Worm (Caenorhabditis elegans) whole organism, young adult: Measurements from ENCODE around the gene B0001.4.
A peak's percentile ranks its signal among the peaks of the same experiment; 100 is the strongest.

Source experiments
- B0035.1 ChIP-seq: sonication (generic microtip); optimal IDR thresholded peaks from 2 replicates; lab custom pipeline; 2016; ENCODE audit warnings: missing genetic modification characterization, mild to moderate bottlenecking, missing compliant biosample characterization, missing genotype, missing genetic modification reagents
- F23B12.7 ChIP-seq: sonication (generic microtip); optimal IDR thresholded peaks from 2 replicates; lab custom pipeline; 2017; ENCODE audit warnings: missing genetic modification characterization, mild to moderate bottlenecking, missing compliant biosample characterization, antibody characterized with exemption, moderate library complexity; ENCODE audit not compliant: insufficient read depth
- F37B4.10 ChIP-seq: fragments of 200-800 bp; sonication (Bioruptor generic); IDR thresholded peaks from 2 replicates; pipeline ENCODE4 v1.3.6; 2022; ENCODE audit warnings: missing genetic modification characterization, missing compliant biosample characterization
- K11D2.4 ChIP-seq: fragments of 200-800 bp; sonication (Bioruptor generic); IDR thresholded peaks from 2 replicates; pipeline ENCODE4 v1.3.6; 2022; ENCODE audit warnings: missing genetic modification reagents, missing genetic modification characterization, missing compliant biosample characterization
- T26A5.8 ChIP-seq: sonication (generic microtip); optimal IDR thresholded peaks from 2 replicates; lab custom pipeline; 2016; ENCODE audit warnings: missing genetic modification characterization, missing compliant biosample characterization
- Y53G8AR.9 ChIP-seq: fragments of 200-800 bp; sonication (Bioruptor generic); conservative IDR thresholded peaks from 2 replicates; pipeline ENCODE4 v1.3.6; 2022; ENCODE audit warnings: missing genetic modification reagents, missing genetic modification characterization, missing compliant biosample characterization
- Y56A3A.18 ChIP-seq: fragments of 200-800 bp; sonication (Bioruptor generic); IDR thresholded peaks from 2 replicates; pipeline ENCODE4 v1.3.6; 2022; ENCODE audit warnings: missing genetic modification reagents, missing genetic modification characterization, missing compliant biosample characterization
- Y67H2A.10 ChIP-seq: fragments of 200-800 bp; sonication (Bioruptor generic); conservative IDR thresholded peaks from 2 replicates; pipeline ENCODE4 v1.3.6; 2022; ENCODE audit warnings: missing genetic modification reagents, missing genetic modification characterization, missing compliant biosample characterization
- Y79H2A.3 ChIP-seq: fragments of 200-800 bp; sonication (Bioruptor generic); conservative IDR thresholded peaks from 2 replicates; pipeline ENCODE4 v1.3.6; 2022; ENCODE audit warnings: missing genetic modification reagents, missing genetic modification characterization, missing compliant biosample characterization
- ama-1 ChIP-seq, 3 experiments: fragments of 150-350 bp in 1 of 3; sonication (generic microtip) in 2 of 3; optimal IDR thresholded peaks; 2 replicates each; lab custom pipeline; 2014 to 2018; ENCODE audit warnings: missing biosample characterization in 2 of 3, missing genetic modification characterization in 2 of 3, missing genetic modification reagents in 2 of 3
- atf-7 ChIP-seq: sonication (generic microtip); optimal IDR thresholded peaks from 2 replicates; lab custom pipeline; 2017; ENCODE audit warnings: mild to moderate bottlenecking, missing genetic modification characterization, missing compliant biosample characterization
- attf-6 ChIP-seq: fragments of 200-800 bp; sonication (Bioruptor generic); IDR thresholded peaks from 2 replicates; pipeline ENCODE4 v1.3.6; 2022; ENCODE audit warnings: missing genetic modification reagents, missing genetic modification characterization, missing compliant biosample characterization
- bed-1 ChIP-seq: fragments of 200-800 bp; sonication (Bioruptor generic); IDR thresholded peaks from 2 replicates; pipeline ENCODE4 v1.3.6; 2022; ENCODE audit warnings: missing genetic modification reagents, missing genetic modification characterization, missing compliant biosample characterization
- ceh-40 ChIP-seq: fragments of 200-800 bp; sonication (Bioruptor generic); IDR thresholded peaks from 2 replicates; pipeline ENCODE4 v1.3.6; 2022; ENCODE audit warnings: missing genetic modification characterization, missing compliant biosample characterization
- chd-7 ChIP-seq: sonication (generic microtip); optimal IDR thresholded peaks from 2 replicates; lab custom pipeline; 2016; ENCODE audit warnings: mild to moderate bottlenecking, missing genetic modification characterization, moderate library complexity, missing compliant biosample characterization
- dpff-1 ChIP-seq: sonication (generic microtip); optimal IDR thresholded peaks from 2 replicates; lab custom pipeline; 2017; ENCODE audit warnings: mild to moderate bottlenecking, missing genetic modification characterization, missing compliant biosample characterization
- egrh-3 ChIP-seq: fragments of 200-800 bp; sonication (Bioruptor generic); IDR thresholded peaks from 2 replicates; pipeline ENCODE4 v1.3.6; 2022; ENCODE audit warnings: missing genetic modification reagents, missing genetic modification characterization, missing compliant biosample characterization
- ets-4 ChIP-seq: fragments of 200-800 bp; sonication (Bioruptor generic); optimal IDR thresholded peaks from 2 replicates; lab custom pipeline; 2018; ENCODE audit warnings: mild to moderate bottlenecking, missing genetic modification characterization, missing compliant biosample characterization
- hlh-26 ChIP-seq: fragments of 200-800 bp; sonication (Bioruptor generic); conservative IDR thresholded peaks from 2 replicates; pipeline ENCODE4 v1.3.6; 2022; ENCODE audit warnings: missing genetic modification reagents, missing genetic modification characterization, missing compliant biosample characterization
- hmg-20 ChIP-seq: fragments of 200-800 bp; sonication (Bioruptor generic); IDR thresholded peaks from 2 replicates; pipeline ENCODE4 v1.3.6; 2022; ENCODE audit warnings: missing genetic modification reagents, missing genetic modification characterization, missing compliant biosample characterization
- lag-1 ChIP-seq: fragments of 200-800 bp; sonication (Bioruptor generic); IDR thresholded peaks from 2 replicates; pipeline ENCODE4 v1.3.6; 2022; ENCODE audit warnings: missing genetic modification reagents, missing genetic modification characterization, missing compliant biosample characterization
- lin-40 ChIP-seq: sonication (generic microtip); optimal IDR thresholded peaks from 2 replicates; lab custom pipeline; 2016; ENCODE audit warnings: missing genetic modification characterization, mild to moderate bottlenecking, missing compliant biosample characterization, missing genotype, missing genetic modification reagents
- lsy-27 ChIP-seq: sonication (generic microtip); optimal IDR thresholded peaks from 2 replicates; lab custom pipeline; 2017; ENCODE audit warnings: missing genetic modification characterization, mild to moderate bottlenecking, missing compliant biosample characterization, antibody characterized with exemption, missing genotype, borderline replicate concordance; ENCODE audit not compliant: insufficient read depth
- madf-10 ChIP-seq: sonication (generic microtip); optimal IDR thresholded peaks from 2 replicates; lab custom pipeline; 2016; ENCODE audit warnings: mild to moderate bottlenecking, missing genetic modification characterization, missing compliant biosample characterization
- mes-4 ChIP-seq: sonication (generic microtip); optimal IDR thresholded peaks from 2 replicates; lab custom pipeline; 2016; ENCODE audit warnings: missing genotype, missing genetic modification characterization, missing compliant biosample characterization
- nhr-27 ChIP-seq: fragments of 200-800 bp; sonication (Bioruptor generic); optimal IDR thresholded peaks from 2 replicates; lab custom pipeline; 2018; ENCODE audit warnings: mild to moderate bottlenecking, missing genetic modification characterization, moderate library complexity, missing compliant biosample characterization
- pbrm-1 ChIP-seq: fragments of 200-800 bp; sonication (Bioruptor generic); IDR thresholded peaks from 2 replicates; pipeline ENCODE4 v1.3.6; 2022; ENCODE audit warnings: missing genetic modification reagents, missing genetic modification characterization, missing compliant biosample characterization
- repo-1 ChIP-seq: sonication (generic microtip); optimal IDR thresholded peaks from 2 replicates; lab custom pipeline; 2017; ENCODE audit warnings: mild to moderate bottlenecking, missing genetic modification characterization, missing compliant biosample characterization
- sea-2 ChIP-seq: fragments of 200-800 bp; sonication (Bioruptor generic); IDR thresholded peaks from 2 replicates; pipeline ENCODE4 v1.3.6; 2022; ENCODE audit warnings: missing genetic modification characterization, missing compliant biosample characterization
- snpc-1.3 ChIP-seq: sonication (generic microtip); optimal IDR thresholded peaks from 2 replicates; lab custom pipeline; 2017; ENCODE audit warnings: missing genetic modification characterization, mild to moderate bottlenecking, missing compliant biosample characterization, antibody characterized with exemption, moderate library complexity, missing genotype, missing genetic modification reagents; ENCODE audit not compliant: insufficient read depth
- tlf-1 ChIP-seq: fragments of 200-800 bp; sonication (Bioruptor generic); optimal IDR thresholded peaks from 2 replicates; lab custom pipeline; 2018; ENCODE audit warnings: mild to moderate bottlenecking, missing genetic modification characterization, missing compliant biosample characterization
- zfh-2 ChIP-seq: fragments of 200-800 bp; sonication (Bioruptor generic); conservative IDR thresholded peaks from 2 replicates; pipeline ENCODE4 v1.3.6; 2022; ENCODE audit warnings: missing genetic modification reagents, missing genetic modification characterization, missing compliant biosample characterization
- ztf-22 ChIP-seq: fragments of 200-800 bp; sonication (Bioruptor generic); optimal IDR thresholded peaks from 2 replicates; lab custom pipeline; 2018; ENCODE audit warnings: mild to moderate bottlenecking, missing genetic modification characterization, moderate library complexity, missing compliant biosample characterization
- ztf-25 ChIP-seq: fragments of 200-800 bp; sonication (Bioruptor generic); IDR thresholded peaks from 2 replicates; pipeline ENCODE4 v1.3.6; 2022; ENCODE audit warnings: missing genetic modification reagents, missing genetic modification characterization, missing compliant biosample characterization

Gene B0001.4

DNA sequence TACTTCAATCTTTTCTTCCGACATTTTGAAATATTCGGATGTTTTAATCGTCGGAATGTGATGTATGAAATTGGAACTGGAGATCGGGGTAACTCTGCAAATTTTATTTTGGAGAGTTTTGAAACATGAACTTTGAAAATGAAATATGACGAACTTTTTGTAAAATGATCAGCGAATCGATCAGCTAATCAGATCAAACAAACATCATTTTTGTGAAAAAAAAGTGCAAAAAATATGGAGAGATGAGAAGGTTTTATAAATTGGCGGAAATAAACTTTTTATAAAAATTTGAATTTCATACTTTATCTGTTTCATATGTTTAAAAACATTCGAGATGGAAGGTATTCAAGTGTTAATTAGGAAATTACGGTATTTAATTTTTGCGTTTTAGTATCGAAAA lies 26.5 kb downstream of the B0001.4 start, which contains the start of gene dlc-2:
TSS of gene dlc-2 (minus strand) at position 101 of the 400 bp plus-strand sequence.
- TF ChIP-seq egrh-3 (no peak), ets-4 (GFP tag; lab: Kevin White, UChicago) (no peak), Y67H2A.10 (GFP tag; lab: Robert Waterston, UW) (no peak), snpc-1.3 (no peak), Y56A3A.18 (GFP tag; lab: Robert Waterston, UW) (no peak), ceh-40 (GFP tag; lab: Robert Waterston, UW) (no peak), lag-1 (GFP tag; lab: Robert Waterston, UW) (no peak), K11D2.4 (GFP tag; lab: Robert Waterston, UW) (no peak), chd-7 (no peak), tlf-1 (GFP tag; lab: Kevin White, UChicago) (no peak), Y53G8AR.9 (GFP tag; lab: Robert Waterston, UW) (no peak), F23B12.7 (tag; lab: Kevin White, UChicago) (no peak), ama-1 (optimal IDR thresholded peaks at IDR 0.05; lab: Kevin White, UChicago) (no peak), ama-1 (GFP tag; optimal IDR thresholded peaks at IDR 0.05; lab: Kevin White, UChicago) (no peak), pbrm-1 (GFP tag; lab: Robert Waterston, UW) (no peak), attf-6 (GFP tag; lab: Robert Waterston, UW) (no peak), zfh-2 (GFP tag; lab: Robert Waterston, UW) (no peak)

DNA sequence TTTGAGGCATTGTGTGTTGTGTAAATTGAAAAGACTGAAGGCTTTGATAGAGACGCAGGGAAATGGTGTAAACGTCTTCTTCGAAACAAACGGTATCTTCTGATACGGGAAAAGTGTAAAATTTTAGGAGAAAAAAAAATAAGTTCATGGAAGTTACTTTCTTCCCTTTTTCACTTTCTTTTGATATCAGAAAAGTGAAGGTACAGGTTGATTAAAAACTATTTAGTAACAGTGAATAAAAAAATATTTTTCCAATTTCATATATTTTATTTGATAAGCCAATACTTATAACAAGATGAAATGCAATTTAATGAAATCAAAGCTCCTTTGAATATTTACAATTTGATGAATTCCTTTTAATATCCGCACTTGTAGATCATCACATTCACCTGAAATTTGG lies 27.7 kb downstream of the B0001.4 start, which contains the start of gene col-129:
TSS of gene col-129 (minus strand) at position 101 of the 400 bp plus-strand sequence.
- TF ChIP-seq pbrm-1 (GFP tag; lab: Robert Waterston, UW) = no peak
- no peak for TF ChIP-seq hlh-26 (GFP tag; lab: Robert Waterston, UW)
- no peak for TF ChIP-seq dpff-1
- no peak for TF ChIP-seq ztf-22 (GFP tag; lab: Kevin White, UChicago)
- TF ChIP-seq F37B4.10 (GFP tag; lab: Robert Waterston, UW) = no peak
- TF ChIP-seq atf-7 = no peak
- no peak for TF ChIP-seq hmg-20 (GFP tag; lab: Robert Waterston, UW)
- TF ChIP-seq Y79H2A.3 (GFP tag; lab: Robert Waterston, UW) = no peak
- no peak for TF ChIP-seq Y67H2A.10 (GFP tag; lab: Robert Waterston, UW)
- TF ChIP-seq B0035.1 = no peak
- TF ChIP-seq T26A5.8 (tag; lab: Kevin White, UChicago) = no peak
- no peak for TF ChIP-seq mes-4 (tag; lab: Kevin White, UChicago)
- TF ChIP-seq madf-10 (tag; lab: Kevin White, UChicago) = no peak
- TF ChIP-seq sea-2 (GFP tag; lab: Robert Waterston, UW) = no peak
- TF ChIP-seq nhr-27 (tag; lab: Kevin White, UChicago) = no peak
- no peak for TF ChIP-seq lsy-27
- no peak for TF ChIP-seq ztf-25 (GFP tag; lab: Robert Waterston, UW)
- no peak for TF ChIP-seq bed-1 (GFP tag; lab: Robert Waterston, UW)
- no peak for TF ChIP-seq repo-1 (tag; lab: Kevin White, UChicago)
- TF ChIP-seq, all 124 proteins: peak for 0

DNA sequence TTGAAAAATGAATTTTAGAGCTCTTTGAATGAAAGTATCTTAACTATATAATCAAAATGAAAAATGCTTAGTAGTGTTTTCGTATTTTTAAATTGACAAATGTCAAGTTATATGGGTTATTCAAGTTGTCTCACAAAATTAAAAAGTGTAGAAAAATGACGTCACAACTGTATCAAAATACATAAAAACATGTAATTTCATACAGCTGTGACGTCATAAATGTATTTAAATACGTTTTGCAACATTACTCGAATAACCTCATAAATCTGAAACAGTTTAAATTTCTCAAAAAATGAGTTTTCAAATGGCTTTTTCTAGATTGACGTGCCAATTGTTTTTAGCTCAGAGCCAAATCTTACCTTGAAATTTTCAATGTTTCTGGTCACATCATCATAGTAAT lies 28.2 kb downstream of the B0001.4 start:
- TF ChIP-seq lin-40 (peak; percentile 34), F23B12.7 (tag; lab: Kevin White, UChicago) (no peak)
